Fruit fly (Drosophila melanogaster): ENCODE data around the gene CG46306.

CG46306 gene

dm6 chrX:16781055-16781454 is 54.3 kb downstream of the CG46306 start:
- TF ChIP-seq noc (tag; optimal IDR thresholded peaks at IDR 0.05): peak; percentile 33

- no peak for TF ChIP-seq noc (tag; optimal IDR thresholded peaks at IDR 0.05)
Observed at dm6 chrX:16780244-16780643, 55.1 kb downstream of the CG46306 start.

- TF ChIP-seq noc (tag; optimal IDR thresholded peaks at IDR 0.05): peak; percentile 4
Observed at dm6 chrX:16778138-16778672, 57.1 kb downstream of the CG46306 start.
